Worm (Caenorhabditis elegans) whole organism, L4/young adult: ENCODE results near the gene ssl-1.

ENCODE experiments used
- W03F9.2 ChIP-seq: fragments of 150-350 bp; optimal IDR thresholded peaks from 2 replicates; lab custom pipeline; 2014; ENCODE audit warnings: missing biosample characterization, missing genetic modification characterization
- dao-5 ChIP-seq: sonication (generic microtip); optimal IDR thresholded peaks from 2 replicates; lab custom pipeline; 2016; ENCODE audit warnings: missing genotype, missing genetic modification characterization, moderate library complexity, missing compliant biosample characterization
- him-1 ChIP-seq: sonication (generic microtip); optimal IDR thresholded peaks from 2 replicates; lab custom pipeline; 2016; ENCODE audit warnings: missing genotype, missing genetic modification reagents, missing genetic modification characterization, missing compliant biosample characterization

DNA sequence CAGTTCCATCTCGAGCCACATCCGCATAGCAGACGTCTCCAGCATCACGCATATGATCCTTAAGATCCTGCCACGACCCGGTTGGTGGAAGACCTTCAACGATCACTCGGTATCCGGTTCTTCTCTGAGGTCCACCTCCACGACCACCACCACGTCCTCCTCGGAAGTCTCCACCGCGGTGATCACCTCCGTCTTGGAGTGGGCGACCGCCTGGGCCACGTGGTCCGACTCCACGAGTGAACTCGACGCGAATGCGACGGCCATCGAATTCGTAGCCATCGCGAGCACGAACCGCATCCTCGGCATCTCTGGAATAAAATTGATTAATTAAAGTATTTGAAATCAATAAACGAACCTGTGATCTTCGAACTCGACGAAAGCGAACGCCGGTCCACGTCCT lies 27.0 kb upstream of the ssl-1 start:
- no peak for TF ChIP-seq him-1 (tag; lab: Kevin White, UChicago)
- no peak for TF ChIP-seq dao-5 (tag; lab: Kevin White, UChicago)
- TF ChIP-seq W03F9.2 (tag; lab: Kevin White, UChicago), result no peak
